Fruit fly (Drosophila melanogaster): ENCODE data around the gene CG8064.

The CG8064 gene

dm6 chr3R:18244171-18245043 lies 39.1 kb upstream of the CG8064 start (continued):
- TF ChIP-seq ssp (GFP tag; IDR thresholded peaks at IDR 0.05), result no peak
- TF ChIP-seq al (GFP tag; IDR thresholded peaks at IDR 0.05), result no peak
- peak; percentile 15 for TF ChIP-seq shn (GFP tag; optimal IDR thresholded peaks at IDR 0.05)
- no peak for TF ChIP-seq da (GFP tag; optimal IDR thresholded peaks at IDR 0.05)
- TF ChIP-seq B-H1 (GFP tag; IDR thresholded peaks at IDR 0.05), result no peak
- TF ChIP-seq HmgZ (tag; optimal IDR thresholded peaks at IDR 0.05), result peak; percentile 46
- TF ChIP-seq HLHmδ (GFP tag; optimal IDR thresholded peaks at IDR 0.05), result no peak
- TF ChIP-seq chm (GFP tag; IDR thresholded peaks at IDR 0.05), result no peak; the same call in 1 of the 2 replicates
- no peak for TF ChIP-seq CG9797 (GFP tag; optimal IDR thresholded peaks at IDR 0.05)
- 0 out of 3 replicates have a peak, but pooled peaks have one; percentile 19 for TF ChIP-seq CG34224 (GFP tag; IDR thresholded peaks at IDR 0.05; ENCODE audit: partially characterized antibody)
- peak; percentile 32 for TF ChIP-seq CG2712 (tag; optimal IDR thresholded peaks at IDR 0.05)
- no peak for TF ChIP-seq vfl (GFP tag; optimal IDR thresholded peaks at IDR 0.05)
- no peak for TF ChIP-seq phol (tag; optimal IDR thresholded peaks at IDR 0.05)
- no peak for TF ChIP-seq tna (GFP tag; IDR thresholded peaks at IDR 0.05; ENCODE audit: partially characterized antibody)
- no peak for TF ChIP-seq sd (tag; optimal IDR thresholded peaks at IDR 0.05)
- no peak for TF ChIP-seq knrl (GFP tag; IDR thresholded peaks at IDR 0.05; ENCODE audit: partially characterized antibody)
- TF ChIP-seq zfh1 (GFP tag; IDR thresholded peaks at IDR 0.05), result 0 out of 3 replicates have a peak, but pooled peaks have one; percentile 41
- TF ChIP-seq CG11093 (GFP tag; IDR thresholded peaks at IDR 0.05), result no peak
- TF ChIP-seq CG4360 (GFP tag; IDR thresholded peaks at IDR 0.05), result peak; percentile 25; the same call in 1 of the 2 replicates
- TF ChIP-seq slbo (GFP tag; IDR thresholded peaks at IDR 0.05), result peak; percentile 13; the same call in 1 of the 2 replicates
- no peak for TF ChIP-seq CG31365 (tag; optimal IDR thresholded peaks at IDR 0.05)
- no peak for TF ChIP-seq Spps (tag; optimal IDR thresholded peaks at IDR 0.05)
- no peak for TF ChIP-seq MTF-1 (GFP tag; optimal IDR thresholded peaks at IDR 0.05; ENCODE audit: borderline replicate concordance)
- TF ChIP-seq lab (GFP tag; optimal IDR thresholded peaks at IDR 0.05), result peak; percentile 8
- TF ChIP-seq CG3065 (GFP tag; optimal IDR thresholded peaks at IDR 0.05), result no peak
- no peak for TF ChIP-seq Lpt (GFP tag; optimal IDR thresholded peaks at IDR 0.05)
- TF ChIP-seq CG8290 (GFP tag; optimal IDR thresholded peaks at IDR 0.05), result no peak
- TF ChIP-seq CG8290 (tag; optimal IDR thresholded peaks at IDR 0.05), result peak; percentile 10 to 69
- TF ChIP-seq Rfx (GFP tag; IDR thresholded peaks at IDR 0.05), result peak; percentile 28
- TF ChIP-seq CG2129 (GFP tag; IDR thresholded peaks at IDR 0.05; ENCODE audit: partially characterized antibody), result no peak
- TF ChIP-seq dan (GFP tag; IDR thresholded peaks at IDR 0.05), result no peak
- peak; percentile 42 for TF ChIP-seq ttk (GFP tag; IDR thresholded peaks at IDR 0.05)
- TF ChIP-seq Dref (GFP tag; IDR thresholded peaks at IDR 0.05), result 0 out of 2 replicates have a peak, but pooled peaks have one; percentile 13
- TF ChIP-seq HLH54F (GFP tag; optimal IDR thresholded peaks at IDR 0.05), result no peak
- TF ChIP-seq dmrt99B (tag; optimal IDR thresholded peaks at IDR 0.05), result peak; percentile 14
- no peak for TF ChIP-seq Camta (GFP tag; optimal IDR thresholded peaks at IDR 0.05)
- no peak for TF ChIP-seq dpn (GFP tag; optimal IDR thresholded peaks at IDR 0.05)
- TF ChIP-seq chinmo (GFP tag; IDR thresholded peaks at IDR 0.05; ENCODE audit: partially characterized antibody), result peak; percentile 87
- no peak for TF ChIP-seq repo (GFP tag; optimal IDR thresholded peaks at IDR 0.05)
- peak; percentile 28; the same call in 1 of the 2 replicates for TF ChIP-seq Bgb (GFP tag; IDR thresholded peaks at IDR 0.05; ENCODE audit: partially characterized antibody)
- no peak for TF ChIP-seq CG5180 (GFP tag; optimal IDR thresholded peaks at IDR 0.05)
- no peak for TF ChIP-seq CG10147 (GFP tag; optimal IDR thresholded peaks at IDR 0.05)
- no peak for TF ChIP-seq CG12942 (GFP tag; optimal IDR thresholded peaks at IDR 0.05)
- TF ChIP-seq gsb-n (tag; optimal IDR thresholded peaks at IDR 0.05), result no peak
- TF ChIP-seq CG17361 (GFP tag; IDR thresholded peaks at IDR 0.05), result 0 out of 3 replicates have a peak, but pooled peaks have one; percentile 31
- TF ChIP-seq klu (GFP tag; IDR thresholded peaks at IDR 0.05), result no peak
- no peak for TF ChIP-seq CG10462 (GFP tag; optimal IDR thresholded peaks at IDR 0.05)
- peak; percentile 39 for TF ChIP-seq mirr (GFP tag; optimal IDR thresholded peaks at IDR 0.05)
- no peak for TF ChIP-seq sim (GFP tag; IDR thresholded peaks at IDR 0.05)

Data from whole organism, embryonic.